Worm (Caenorhabditis elegans) whole organism, L1 larva: ENCODE data around the gene C06E4.2.
A peak's percentile ranks its signal among the peaks of the same experiment; 100 is the strongest.
"Not testable (repeated sequence)": the region's sequence is repeated elsewhere in the genome, so short reads cannot be mapped to it uniquely, and the experiment has no call there.

Source experiments
- aha-1 ChIP-seq: fragments of 150-350 bp; optimal IDR thresholded peaks from 2 replicates; lab custom pipeline; 2014; ENCODE audit warnings: missing biosample characterization, missing genetic modification characterization
- blmp-1 ChIP-seq: fragments of 150-350 bp; optimal IDR thresholded peaks from 2 replicates; lab custom pipeline; 2014; ENCODE audit warnings: missing biosample characterization, missing genetic modification characterization
- ceh-63 ChIP-seq: fragments of 200-800 bp; sonication (Bioruptor generic); optimal IDR thresholded peaks from 2 replicates; lab custom pipeline; 2018; ENCODE audit warnings: mild to moderate bottlenecking, missing genetic modification characterization, missing compliant biosample characterization
- ceh-82 ChIP-seq, 3 experiments: fragments of 150-350 bp in 1 of 3; sonication (generic microtip) in 2 of 3; optimal IDR thresholded peaks; 2 replicates each; lab custom pipeline; 2014 to 2017; ENCODE audit warnings: missing biosample characterization in 3 of 3, missing genetic modification characterization in 3 of 3
- ceh-88 ChIP-seq: fragments of 200-800 bp; sonication (Bioruptor generic); IDR thresholded peaks from 2 replicates; pipeline ENCODE4 v1.3.6; 2022; ENCODE audit warnings: missing genetic modification characterization, missing compliant biosample characterization
- ceh-90 ChIP-seq: sonication (generic microtip); optimal IDR thresholded peaks from 2 replicates; lab custom pipeline; 2016; ENCODE audit warnings: missing genetic modification characterization, missing compliant biosample characterization
- dpl-1 ChIP-seq, 3 experiments: fragments of 150-350 bp in 2 of 3; sonication (generic microtip) in 1 of 3; optimal IDR thresholded peaks; 2 replicates each; lab custom pipeline; 2014 to 2017; ENCODE audit warnings: missing biosample characterization in 3 of 3, missing genetic modification characterization in 3 of 3, missing genetic modification reagents in 3 of 3
- dsc-1 ChIP-seq: sonication (generic microtip); optimal IDR thresholded peaks from 2 replicates; lab custom pipeline; 2016; ENCODE audit warnings: mild to moderate bottlenecking, missing genetic modification characterization, missing compliant biosample characterization
- efl-1 ChIP-seq, 4 experiments: fragments of 150-350 bp; optimal IDR thresholded peaks in 3 of 4; peaks in 1 of 4; 1 replicate in 1 of 4; 2 replicates in 3 of 4; lab custom pipeline; 2014; ENCODE audit warnings: missing biosample characterization in 2 of 4, missing genetic modification characterization in 2 of 4, missing genetic modification reagents in 2 of 4
- egl-13 ChIP-seq: sonication (generic microtip); optimal IDR thresholded peaks from 2 replicates; lab custom pipeline; 2016; ENCODE audit warnings: missing genotype, missing genetic modification reagents, missing genetic modification characterization, missing compliant biosample characterization
- elt-2 ChIP-seq: sonication (generic microtip); optimal IDR thresholded peaks from 2 replicates; lab custom pipeline; 2016; ENCODE audit warnings: missing genetic modification characterization, mild to moderate bottlenecking, inconsistent platforms, missing compliant biosample characterization, missing genetic modification reagents
- fkh-10 ChIP-seq: sonication (generic microtip); optimal IDR thresholded peaks from 2 replicates; lab custom pipeline; 2017; ENCODE audit warnings: missing biosample characterization, missing genetic modification reagents, missing genetic modification characterization
- fkh-8 ChIP-seq: sonication (generic microtip); optimal IDR thresholded peaks from 2 replicates; lab custom pipeline; 2016; ENCODE audit warnings: mild to moderate bottlenecking, missing genetic modification characterization, missing compliant biosample characterization
- hlh-4 ChIP-seq: sonication (generic microtip); optimal IDR thresholded peaks from 2 replicates; lab custom pipeline; 2016; ENCODE audit warnings: mild to moderate bottlenecking, missing genetic modification characterization, missing compliant biosample characterization
- hpl-2 ChIP-seq: fragments of 150-350 bp; optimal IDR thresholded peaks from 2 replicates; lab custom pipeline; 2014; ENCODE audit warnings: missing biosample characterization, missing genetic modification reagents, missing genetic modification characterization
- jun-1 ChIP-seq: fragments of 150-350 bp; optimal IDR thresholded peaks from 2 replicates; lab custom pipeline; 2014; ENCODE audit warnings: missing biosample characterization, missing genetic modification reagents, missing genetic modification characterization
- lin-14 ChIP-seq: fragments of 200-800 bp; sonication (Bioruptor generic); optimal IDR thresholded peaks from 2 replicates; lab custom pipeline; 2018; ENCODE audit warnings: mild to moderate bottlenecking, missing genetic modification characterization, moderate library complexity, missing compliant biosample characterization
- lin-35 ChIP-seq, 2 experiments: fragments of 150-350 bp; optimal IDR thresholded peaks; 2 replicates each; lab custom pipeline; 2014; ENCODE audit warnings: missing biosample characterization in 2 of 2, missing genetic modification characterization in 2 of 2, missing genetic modification reagents in 2 of 2
- lsy-2 ChIP-seq, 2 experiments: fragments of 150-350 bp; optimal IDR thresholded peaks; 2 replicates each; lab custom pipeline; 2014; ENCODE audit warnings: missing biosample characterization in 2 of 2, missing genetic modification characterization in 2 of 2
- mab-9 ChIP-seq: fragments of 200-800 bp; sonication (Bioruptor generic); IDR thresholded peaks from 2 replicates; pipeline ENCODE4 v1.3.6; 2022; ENCODE audit warnings: missing genetic modification reagents, missing genetic modification characterization, missing compliant biosample characterization
- mdl-1 ChIP-seq, 2 experiments: fragments of 150-350 bp; optimal IDR thresholded peaks; 2 replicates each; lab custom pipeline; 2014 to 2017; ENCODE audit warnings: missing biosample characterization in 2 of 2, missing genetic modification characterization in 2 of 2, inconsistent platforms in 1 of 2
- mef-2 ChIP-seq: fragments of 150-350 bp; optimal IDR thresholded peaks from 2 replicates; lab custom pipeline; 2014; ENCODE audit warnings: missing biosample characterization, missing genetic modification characterization
- mep-1 ChIP-seq: fragments of 150-350 bp; optimal IDR thresholded peaks from 2 replicates; lab custom pipeline; 2014; ENCODE audit warnings: missing biosample characterization, missing genetic modification characterization
- nhr-19 ChIP-seq: fragments of 200-800 bp; sonication (Bioruptor generic); conservative IDR thresholded peaks from 2 replicates; pipeline ENCODE4 v1.3.6; 2022; ENCODE audit warnings: missing genetic modification characterization, missing compliant biosample characterization
- nhr-20 ChIP-seq: sonication (generic microtip); optimal IDR thresholded peaks from 2 replicates; lab custom pipeline; 2016; ENCODE audit warnings: mild to moderate bottlenecking, missing genetic modification characterization, missing compliant biosample characterization
- nhr-237 ChIP-seq: fragments of 150-350 bp; optimal IDR thresholded peaks from 2 replicates; lab custom pipeline; 2014; ENCODE audit warnings: missing biosample characterization, missing genetic modification characterization
- nhr-47 ChIP-seq: sonication (generic microtip); optimal IDR thresholded peaks from 2 replicates; lab custom pipeline; 2016; ENCODE audit warnings: mild to moderate bottlenecking, missing genetic modification characterization, moderate library complexity, missing compliant biosample characterization
- nhr-71 ChIP-seq: sonication (generic microtip); optimal IDR thresholded peaks from 2 replicates; lab custom pipeline; 2016; ENCODE audit warnings: mild to moderate bottlenecking, missing genetic modification characterization, moderate library complexity, missing compliant biosample characterization
- nhr-77 ChIP-seq: fragments of 150-350 bp; optimal IDR thresholded peaks from 2 replicates; lab custom pipeline; 2014; ENCODE audit warnings: missing biosample characterization, missing genetic modification characterization
- nhr-84 ChIP-seq: sonication (generic microtip); optimal IDR thresholded peaks from 2 replicates; lab custom pipeline; 2017; ENCODE audit warnings: missing biosample characterization, missing genetic modification characterization
- nhr-85 ChIP-seq: sonication (generic microtip); peaks from one replicate; lab custom pipeline; 2016; ENCODE audit warnings: missing genetic modification characterization, inconsistent platforms, missing compliant biosample characterization
- pqm-1 ChIP-seq: sonication (generic microtip); optimal IDR thresholded peaks from 3 replicates; lab custom pipeline; 2017; ENCODE audit warnings: missing biosample characterization, missing genetic modification characterization
- rnt-1 ChIP-seq: sonication (generic microtip); optimal IDR thresholded peaks from 2 replicates; lab custom pipeline; 2016; ENCODE audit warnings: mild to moderate bottlenecking, missing genetic modification characterization, moderate library complexity, missing compliant biosample characterization
- skn-1 ChIP-seq: fragments of 150-350 bp; optimal IDR thresholded peaks from 2 replicates; lab custom pipeline; 2014; ENCODE audit warnings: missing biosample characterization, missing genetic modification characterization
- snu-23 ChIP-seq: sonication (generic microtip); optimal IDR thresholded peaks from 2 replicates; lab custom pipeline; 2016; ENCODE audit warnings: missing genetic modification characterization, missing compliant biosample characterization
- sox-4 ChIP-seq: sonication (generic microtip); optimal IDR thresholded peaks from 2 replicates; lab custom pipeline; 2016; ENCODE audit warnings: missing genetic modification characterization, missing compliant biosample characterization
- unc-130 ChIP-seq: fragments of 150-350 bp; optimal IDR thresholded peaks from 2 replicates; lab custom pipeline; 2017; ENCODE audit warnings: missing biosample characterization, missing genetic modification characterization, inconsistent platforms
- unc-98 ChIP-seq: fragments of 200-800 bp; sonication (Bioruptor generic); IDR thresholded peaks from 2 replicates; pipeline ENCODE4 v1.3.6; 2022; ENCODE audit warnings: missing genetic modification characterization, missing compliant biosample characterization
- vab-15 ChIP-seq: sonication (generic microtip); optimal IDR thresholded peaks from 2 replicates; lab custom pipeline; 2017; ENCODE audit warnings: missing genotype, mild to moderate bottlenecking, missing genetic modification characterization, missing compliant biosample characterization
- zag-1 ChIP-seq: fragments of 150-350 bp; optimal IDR thresholded peaks from 2 replicates; lab custom pipeline; 2014; ENCODE audit warnings: missing biosample characterization, missing genetic modification characterization
- ztf-11 ChIP-seq, 2 experiments: sonication (generic microtip); optimal IDR thresholded peaks; 2 replicates each; lab custom pipeline; 2016 to 2017; ENCODE audit warnings: missing genetic modification characterization in 2 of 2, missing biosample characterization in 1 of 2, missing compliant biosample characterization in 1 of 2

C06E4.2 gene

DNA sequence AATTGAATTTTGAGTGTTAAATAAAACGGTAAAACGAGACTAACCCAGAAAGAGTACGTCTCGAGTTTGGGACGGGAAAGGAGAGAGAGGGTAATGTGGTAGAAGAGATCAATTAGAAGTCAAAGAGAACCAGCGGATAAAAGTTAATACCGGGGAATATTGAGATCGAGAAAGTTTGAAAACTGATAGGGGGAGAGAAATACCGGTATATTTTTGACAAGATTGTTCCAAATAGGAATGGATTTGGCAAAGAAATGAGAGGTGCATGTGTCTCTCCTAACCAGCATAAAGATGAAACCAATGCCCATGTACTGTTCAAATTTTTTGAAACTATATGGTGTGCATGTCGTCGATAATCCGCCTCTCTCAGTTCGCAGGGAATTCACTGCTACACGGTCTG, 22.1 kb upstream of the C06E4.2 start, which contains the start of gene C06E4.5:
Gene C06E4.5 (plus strand): TSS at position 301 of the 400 bp plus-strand sequence.
- TF ChIP-seq pqm-1, aha-1, egl-13 (tag; lab: Kevin White, UChicago): not testable (repeated sequence)

DNA sequence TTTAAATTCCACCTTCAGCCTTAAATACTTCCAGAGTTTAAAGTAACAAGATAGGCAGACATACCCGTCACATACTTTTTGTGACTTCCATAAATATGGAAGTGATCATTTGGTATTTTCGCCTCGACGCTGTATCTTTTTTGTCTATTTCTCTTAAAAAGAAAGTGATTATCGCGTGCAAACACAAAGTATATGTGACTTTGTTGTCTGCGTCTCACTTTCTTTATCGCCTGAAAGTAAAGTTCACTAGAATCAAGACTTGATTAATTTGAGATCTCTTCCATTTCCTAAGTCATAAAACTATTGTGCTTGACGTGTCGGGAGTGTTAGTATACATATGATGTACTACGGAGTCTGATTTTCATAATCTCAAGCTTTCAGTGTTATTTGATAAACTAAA, 18.5 kb upstream of the C06E4.2 start, which contains the start of gene C06E4.6:
Gene C06E4.6 (minus strand): TSS at position 51 of the 400 bp plus-strand sequence.
- peak; percentile 30 for TF ChIP-seq nhr-19 (GFP tag; lab: Robert Waterston, UW)
- no peak for TF ChIP-seq nhr-84 (tag; lab: Kevin White, UChicago)
- TF ChIP-seq dsc-1 (tag; lab: Kevin White, UChicago): peak; percentile 52
- no peak for TF ChIP-seq jun-1
- TF ChIP-seq nhr-237: peak; percentile 18
- TF ChIP-seq elt-2 (tag; lab: Kevin White, UChicago): peak; percentile 10
- no peak for TF ChIP-seq fkh-10 (GFP tag; lab: Kevin White, UChicago)
- peak; percentile 19 for TF ChIP-seq rnt-1
- TF ChIP-seq snu-23 (GFP tag; lab: Kevin White, UChicago): peak; percentile 32
- TF ChIP-seq nhr-77 (tag; lab: Kevin White, UChicago): no peak
- TF ChIP-seq mef-2 (tag; lab: Kevin White, UChicago): no peak
- no peak for TF ChIP-seq vab-15 (tag; lab: Kevin White, UChicago)
- peak; percentile 37 for TF ChIP-seq blmp-1 (tag; lab: Kevin White, UChicago)
- TF ChIP-seq ceh-88 (GFP tag; lab: Robert Waterston, UW): no peak
- TF ChIP-seq aha-1 (tag; lab: Kevin White, UChicago): no peak
- no peak for TF ChIP-seq lsy-2 (tag; optimal IDR thresholded peaks at IDR 0.05; lab: Kevin White, UChicago)
- TF ChIP-seq nhr-71 (tag; lab: Kevin White, UChicago): peak; percentile 50
- TF ChIP-seq hpl-2 (GFP tag; lab: Kevin White, UChicago): no peak
- peak; percentile 70 for TF ChIP-seq nhr-85
- peak in 1 of 3 experiments; percentile 10 for TF ChIP-seq ceh-82 (tag; optimal IDR thresholded peaks at IDR 0.05; lab: Kevin White, UChicago)
- peak; percentile 28 to 40 for TF ChIP-seq efl-1 (optimal IDR thresholded peaks at IDR 0.05; lab: Kevin White, UChicago)
- peak in 1 of 2 experiments; percentile 12 for TF ChIP-seq efl-1 (GFP tag; optimal IDR thresholded peaks at IDR 0.05 in 1 of 2; lab: Kevin White, UChicago)
- TF ChIP-seq nhr-20: peak; percentile 28
- peak; percentile 43 for TF ChIP-seq fkh-8
- peak in 1 of 2 experiments; percentile 34 for TF ChIP-seq lin-35 (GFP tag; optimal IDR thresholded peaks at IDR 0.05; lab: Kevin White, UChicago)
- no peak for TF ChIP-seq unc-98 (GFP tag; lab: Robert Waterston, UW)
- no peak for TF ChIP-seq unc-130 (tag; lab: Kevin White, UChicago)
- peak; percentile 11 for TF ChIP-seq nhr-47 (tag; lab: Kevin White, UChicago)
- TF ChIP-seq lin-14 (GFP tag; lab: Kevin White, UChicago): peak; percentile 77

DNA sequence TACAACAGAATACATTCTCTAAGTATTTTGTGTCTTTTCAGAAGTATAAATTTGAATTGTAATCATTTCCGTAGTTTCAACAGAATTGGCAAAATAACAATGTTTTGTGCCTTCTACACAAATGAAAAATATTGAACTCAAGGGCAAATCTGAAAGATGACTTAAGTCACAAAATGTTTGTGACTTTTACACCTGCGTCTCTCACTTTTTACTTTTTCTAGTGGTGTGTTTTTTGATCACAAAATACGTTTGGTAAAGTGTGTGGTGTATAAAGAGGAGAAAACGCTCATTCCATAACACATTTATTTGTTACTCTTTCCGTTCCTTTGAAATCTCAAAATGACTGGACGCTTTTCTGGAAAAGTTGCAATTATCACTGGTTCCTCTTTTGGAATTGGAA, 16.2 kb upstream of the C06E4.2 start, which contains the start of gene C06E4.3:
Gene C06E4.3 (plus strand): TSS at position 289 of the 400 bp plus-strand sequence.
- TF ChIP-seq ztf-11 (tag; optimal IDR thresholded peaks at IDR 0.05; lab: Kevin White, UChicago) (no peak), hlh-4 (tag; lab: Kevin White, UChicago) (no peak), nhr-71 (tag; lab: Kevin White, UChicago) (peak; percentile 15), mep-1 (tag; lab: Kevin White, UChicago) (peak; percentile 25), dpl-1 (GFP tag; optimal IDR thresholded peaks at IDR 0.05; lab: Kevin White, UChicago) (no peak), dsc-1 (tag; lab: Kevin White, UChicago) (no peak), fkh-8 (peak; percentile 30), ceh-90 (no peak), ceh-63 (GFP tag; lab: Kevin White, UChicago) (no peak), zag-1 (tag; lab: Kevin White, UChicago) (no peak), sox-4 (tag; lab: Kevin White, UChicago) (no peak), snu-23 (GFP tag; lab: Kevin White, UChicago) (peak; percentile 22), mdl-1 (tag; optimal IDR thresholded peaks at IDR 0.05; lab: Kevin White, UChicago) (no peak), lin-14 (GFP tag; lab: Kevin White, UChicago) (peak; percentile 73), nhr-77 (tag; lab: Kevin White, UChicago) (no peak), mab-9 (GFP tag; lab: Robert Waterston, UW) (no peak), skn-1 (tag; lab: Kevin White, UChicago) (peak; percentile 13), nhr-237 (no peak)
